Fruit fly (Drosophila melanogaster): ENCODE data around the gene Mrgn1.

Mrgn1 gene

dm6 chrX:13721934-13722333 lies at the start of gene Mrgn1, which contains the start of gene mus101:
Gene Mrgn1, minus strand, starts transcription at chrX:13721977.
Gene mus101, plus strand, starts transcription at chrX:13722246.
- no peak for TF ChIP-seq CG5204 (GFP tag; optimal IDR thresholded peaks at IDR 0.05)
- TF ChIP-seq CG11617 (GFP tag; optimal IDR thresholded peaks at IDR 0.05), result no peak
- TF ChIP-seq CG12768 (GFP tag; optimal IDR thresholded peaks at IDR 0.05), result no peak
- TF ChIP-seq ovo (GFP tag; optimal IDR thresholded peaks at IDR 0.05), result no peak
- TF ChIP-seq bab1 (GFP tag; optimal IDR thresholded peaks at IDR 0.05), result peak; percentile 58
- TF ChIP-seq CG7101 (tag; optimal IDR thresholded peaks at IDR 0.05), result peak; percentile 21
- no peak for TF ChIP-seq CG33017 (tag; optimal IDR thresholded peaks at IDR 0.05)
- TF ChIP-seq cnc (optimal IDR thresholded peaks at IDR 0.05), result no peak
- TF ChIP-seq tj (GFP tag; optimal IDR thresholded peaks at IDR 0.05), result peak; percentile 12

DNA sequence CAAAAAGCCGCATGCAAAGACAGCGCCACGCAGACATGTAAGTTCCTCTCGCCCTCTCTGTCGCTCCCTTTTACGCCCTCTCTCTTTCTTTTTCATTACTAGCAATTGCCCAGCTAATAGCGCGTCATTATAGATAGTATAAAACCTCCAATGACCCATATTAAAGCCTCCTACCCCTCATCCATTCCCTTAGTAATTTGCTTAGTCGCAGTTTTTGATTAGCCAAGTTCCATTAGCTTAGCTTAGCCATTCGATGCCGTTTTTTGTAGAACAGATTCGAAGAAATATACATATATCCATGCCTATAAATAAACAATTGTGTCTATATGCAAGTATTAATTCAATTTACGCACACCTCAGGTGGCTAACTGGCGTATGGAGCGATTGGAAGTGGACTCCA lies 49.0 kb upstream of the Mrgn1 start:
- peak; percentile 91 for TF ChIP-seq tj (GFP tag; optimal IDR thresholded peaks at IDR 0.05)
- TF ChIP-seq Crg-1 (GFP tag; optimal IDR thresholded peaks at IDR 0.05), result no peak

DNA sequence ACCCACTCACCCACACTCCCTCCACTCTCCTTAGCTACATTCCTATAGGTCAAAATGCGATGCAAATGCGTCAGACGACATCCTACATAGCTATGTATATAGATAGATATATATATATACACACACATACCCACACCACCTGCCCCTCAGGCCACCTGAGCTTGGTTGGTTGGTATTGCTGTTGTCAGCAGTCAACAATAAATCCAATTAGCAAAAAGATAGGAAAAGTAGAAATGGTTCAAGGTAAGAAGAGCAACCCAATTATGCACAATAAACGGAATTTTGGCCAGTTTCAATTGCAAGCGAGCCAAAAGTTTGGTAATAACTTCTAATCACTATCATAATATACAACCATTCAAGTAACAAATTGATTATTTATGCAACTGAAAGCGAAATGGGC lies 44.7 kb upstream of the Mrgn1 start:
- no peak for TF ChIP-seq cnc (optimal IDR thresholded peaks at IDR 0.05)
- TF ChIP-seq tj (GFP tag; optimal IDR thresholded peaks at IDR 0.05), result peak; percentile 92

- TF ChIP-seq bab1 (GFP tag; optimal IDR thresholded peaks at IDR 0.05) (no peak), cic (GFP tag; optimal IDR thresholded peaks at IDR 0.05) (no peak), CG12768 (GFP tag; optimal IDR thresholded peaks at IDR 0.05) (no peak), tj (GFP tag; optimal IDR thresholded peaks at IDR 0.05) (peak; percentile 56), ovo (GFP tag; optimal IDR thresholded peaks at IDR 0.05) (no peak)
Observed at dm6 chrX:13765217-13765616, 43.4 kb upstream of the Mrgn1 start.

- TF ChIP-seq Hr96 (GFP tag; optimal IDR thresholded peaks at IDR 0.05) (no peak), Clk (GFP tag; optimal IDR thresholded peaks at IDR 0.05) (no peak), pad (GFP tag; optimal IDR thresholded peaks at IDR 0.05) (no peak), CG33017 (tag; optimal IDR thresholded peaks at IDR 0.05) (peak; percentile 48), CG5204 (GFP tag; optimal IDR thresholded peaks at IDR 0.05) (no peak), cnc (optimal IDR thresholded peaks at IDR 0.05) (no peak), bab1 (GFP tag; optimal IDR thresholded peaks at IDR 0.05) (peak; percentile 61), toe (GFP tag; optimal IDR thresholded peaks at IDR 0.05) (no peak), Mnt (GFP tag; optimal IDR thresholded peaks at IDR 0.05) (peak; percentile 70), tj (GFP tag; optimal IDR thresholded peaks at IDR 0.05) (no peak), CG11617 (GFP tag; optimal IDR thresholded peaks at IDR 0.05) (peak; percentile 27), CG1620 (GFP tag; optimal IDR thresholded peaks at IDR 0.05) (no peak), CG7101 (tag; optimal IDR thresholded peaks at IDR 0.05) (peak; percentile 60), ovo (GFP tag; optimal IDR thresholded peaks at IDR 0.05) (no peak), CG7045 (GFP tag; optimal IDR thresholded peaks at IDR 0.05) (no peak), kay (GFP tag; ENCODE audit: borderline replicate concordance) (peak; percentile 81), cic (GFP tag; optimal IDR thresholded peaks at IDR 0.05) (peak; percentile 35), CG14711 (tag; optimal IDR thresholded peaks at IDR 0.05) (peak; percentile 58)
Observed at dm6 chrX:13764397-13765119, 42.8 kb upstream of the Mrgn1 start.

- TF ChIP-seq kay (GFP tag; ENCODE audit: borderline replicate concordance), result no peak
- TF ChIP-seq Clk (GFP tag; optimal IDR thresholded peaks at IDR 0.05), result peak; percentile 35
- TF ChIP-seq tj (GFP tag; optimal IDR thresholded peaks at IDR 0.05), result peak; percentile 80
- TF ChIP-seq CG5204 (GFP tag; optimal IDR thresholded peaks at IDR 0.05), result peak; percentile 82
- peak; percentile 91 for TF ChIP-seq CG7101 (tag; optimal IDR thresholded peaks at IDR 0.05)
- peak; percentile 75 for TF ChIP-seq bab1 (GFP tag; optimal IDR thresholded peaks at IDR 0.05)
- TF ChIP-seq CG11617 (GFP tag; optimal IDR thresholded peaks at IDR 0.05), result peak; percentile 87
- TF ChIP-seq pad (GFP tag; optimal IDR thresholded peaks at IDR 0.05), result peak; percentile 87
- TF ChIP-seq toe (GFP tag; optimal IDR thresholded peaks at IDR 0.05), result peak; percentile 73
- peak; percentile 69 for TF ChIP-seq Mnt (GFP tag; optimal IDR thresholded peaks at IDR 0.05)
- peak; percentile 87 for TF ChIP-seq Crg-1 (GFP tag; optimal IDR thresholded peaks at IDR 0.05)
- TF ChIP-seq CG33017 (tag; optimal IDR thresholded peaks at IDR 0.05), result peak; percentile 63
- TF ChIP-seq CG1620 (GFP tag; optimal IDR thresholded peaks at IDR 0.05), result peak; percentile 83
- no peak for TF ChIP-seq cnc (optimal IDR thresholded peaks at IDR 0.05)
- peak; percentile 72 for TF ChIP-seq ovo (GFP tag; optimal IDR thresholded peaks at IDR 0.05)
- TF ChIP-seq Hr96 (GFP tag; optimal IDR thresholded peaks at IDR 0.05), result peak; percentile 78
- peak; percentile 82 for TF ChIP-seq CG12768 (GFP tag; optimal IDR thresholded peaks at IDR 0.05)
- peak; percentile 78 for TF ChIP-seq CG14711 (tag; optimal IDR thresholded peaks at IDR 0.05)
- peak; percentile 56 for TF ChIP-seq cic (GFP tag; optimal IDR thresholded peaks at IDR 0.05)
- TF ChIP-seq CG7045 (GFP tag; optimal IDR thresholded peaks at IDR 0.05), result peak; percentile 83
Observed at dm6 chrX:13762372-13762883, 40.7 kb upstream of the Mrgn1 start, which contains the start of gene rdgB. Gene rdgB, plus strand, starts transcription at chrX:13762752.

Measured in whole organism, adult.